Worm (Caenorhabditis elegans): ENCODE data around the gene fbxb-102.
"Not testable (repeated sequence)": the region's sequence is repeated elsewhere in the genome, so short reads cannot be mapped to it uniquely, and the experiment has no call there.

The fbxb-102 gene

ce11 chrII:12482622-12483021 is at the start of gene fbxb-102:
Gene fbxb-102, plus strand, starts transcription at chrII:12482922.
- TF ChIP-seq npax-4 (tag; optimal IDR thresholded peaks at IDR 0.05) = no peak
- no peak for TF ChIP-seq che-1 (tag; optimal IDR thresholded peaks at IDR 0.05)
- no peak for TF ChIP-seq C08G9.2 (tag; optimal IDR thresholded peaks at IDR 0.05)
- no peak for TF ChIP-seq unc-42 (tag; optimal IDR thresholded peaks at IDR 0.05)
- TF ChIP-seq pqm-1 (tag; optimal IDR thresholded peaks at IDR 0.05) = no peak
- no peak for TF ChIP-seq ceh-30 (tag; optimal IDR thresholded peaks at IDR 0.05)
- no peak for TF ChIP-seq pat-9 (tag; optimal IDR thresholded peaks at IDR 0.05)
- TF ChIP-seq nfya-1 (tag; optimal IDR thresholded peaks at IDR 0.05) = no peak
- TF ChIP-seq pag-3 (tag; optimal IDR thresholded peaks at IDR 0.05; ENCODE audit: borderline replicate concordance) = no peak
- TF ChIP-seq pax-1 (tag; optimal IDR thresholded peaks at IDR 0.05) = no peak
- no peak for TF ChIP-seq rnt-1 (tag; optimal IDR thresholded peaks at IDR 0.05)

ce11 chrII:12435202-12435872 is 47.4 kb upstream of the fbxb-102 start:
- no peak for TF ChIP-seq eyg-1 (tag; optimal IDR thresholded peaks at IDR 0.05)
- TF ChIP-seq lin-11 (tag; optimal IDR thresholded peaks at IDR 0.05) = no peak
- TF ChIP-seq ceh-30 (tag; optimal IDR thresholded peaks at IDR 0.05) = no peak
- no peak for TF ChIP-seq ceh-45 (GFP tag; IDR thresholded peaks at IDR 0.05)
- TF ChIP-seq ceh-24 (tag; optimal IDR thresholded peaks at IDR 0.05) = no peak
- no peak for TF ChIP-seq hlh-13 (GFP tag; optimal IDR thresholded peaks at IDR 0.05)
- no peak for TF ChIP-seq ceh-18 (tag; optimal IDR thresholded peaks at IDR 0.05)
- no peak for TF ChIP-seq ceh-22 (tag; optimal IDR thresholded peaks at IDR 0.05)
- TF ChIP-seq pqm-1 (tag; optimal IDR thresholded peaks at IDR 0.05) = no peak
- no peak for TF ChIP-seq lim-6 (tag; optimal IDR thresholded peaks at IDR 0.05)
- TF ChIP-seq ztf-16 (tag; optimal IDR thresholded peaks at IDR 0.05) = no peak
- TF ChIP-seq sox-2 (GFP tag; IDR thresholded peaks at IDR 0.05) = no peak
- TF ChIP-seq K02D7.2 (tag; optimal IDR thresholded peaks at IDR 0.05) = no peak
- TF ChIP-seq ceh-48 (tag; optimal IDR thresholded peaks at IDR 0.05) = no peak
- TF ChIP-seq pros-1 (tag; optimal IDR thresholded peaks at IDR 0.05) = no peak

ce11 chrII:12436717-12437116 is 46.0 kb upstream of the fbxb-102 start:
- TF ChIP-seq dve-1 (tag; optimal IDR thresholded peaks at IDR 0.05) (peak; percentile 70), ceh-24 (tag; optimal IDR thresholded peaks at IDR 0.05) (no peak)

- no peak for TF ChIP-seq odd-2 (tag; optimal IDR thresholded peaks at IDR 0.05)
- TF ChIP-seq rnt-1 (tag; optimal IDR thresholded peaks at IDR 0.05) = no peak
- TF ChIP-seq pax-1 (tag; optimal IDR thresholded peaks at IDR 0.05) = no peak
- no peak for TF ChIP-seq ceh-48 (tag; optimal IDR thresholded peaks at IDR 0.05)
- TF ChIP-seq ceh-24 (tag; optimal IDR thresholded peaks at IDR 0.05) = no peak
- TF ChIP-seq eyg-1 (tag; optimal IDR thresholded peaks at IDR 0.05) = no peak
- peak; percentile 39 for TF ChIP-seq ceh-14 (tag; optimal IDR thresholded peaks at IDR 0.05)
Measured at ce11 chrII:12438441-12438840, 44.3 kb upstream of the fbxb-102 start, which contains the start of gene Y57A10C.9. Gene Y57A10C.9, minus strand, starts transcription at chrII:12438541.

ce11 chrII:12441164-12441563 is 41.6 kb upstream of the fbxb-102 start, which contains the start of gene Y57A10C.10:
Gene Y57A10C.10, minus strand, starts transcription at chrII:12441264.
- TF ChIP-seq ama-1 (optimal IDR thresholded peaks at IDR 0.05); rnt-1 (tag; optimal IDR thresholded peaks at IDR 0.05); ceh-45 (GFP tag; IDR thresholded peaks at IDR 0.05): not testable (repeated sequence)

- TF ChIP-seq hlh-13 (GFP tag; optimal IDR thresholded peaks at IDR 0.05) (no peak), ceh-34 (tag; optimal IDR thresholded peaks at IDR 0.05) (no peak), ceh-24 (tag; optimal IDR thresholded peaks at IDR 0.05) (no peak), ama-1 (optimal IDR thresholded peaks at IDR 0.05) (no peak), elt-2 (tag; optimal IDR thresholded peaks at IDR 0.05) (no peak), unc-55 (GFP tag; optimal IDR thresholded peaks at IDR 0.05) (no peak), elt-4 (tag; optimal IDR thresholded peaks at IDR 0.05) (no peak)
Measured at ce11 chrII:12444679-12445376, 37.9 kb upstream of the fbxb-102 start, which contains the start of the genes W05H5.1 and pitr-6. Gene W05H5.1, minus strand, starts transcription at chrII:12444779. Gene pitr-6, plus strand, starts transcription at chrII:12445326.

Measured in whole organism, late embryonic.